Worm (Caenorhabditis elegans) whole organism, L4/young adult: ENCODE results near the gene str-114.

ENCODE experiments used
- W03F9.2 ChIP-seq: fragments of 150-350 bp; optimal IDR thresholded peaks from 2 replicates; lab custom pipeline; 2014; ENCODE audit warnings: missing biosample characterization, missing genetic modification characterization
- him-1 ChIP-seq: sonication (generic microtip); optimal IDR thresholded peaks from 2 replicates; lab custom pipeline; 2016; ENCODE audit warnings: missing genotype, missing genetic modification reagents, missing genetic modification characterization, missing compliant biosample characterization

DNA sequence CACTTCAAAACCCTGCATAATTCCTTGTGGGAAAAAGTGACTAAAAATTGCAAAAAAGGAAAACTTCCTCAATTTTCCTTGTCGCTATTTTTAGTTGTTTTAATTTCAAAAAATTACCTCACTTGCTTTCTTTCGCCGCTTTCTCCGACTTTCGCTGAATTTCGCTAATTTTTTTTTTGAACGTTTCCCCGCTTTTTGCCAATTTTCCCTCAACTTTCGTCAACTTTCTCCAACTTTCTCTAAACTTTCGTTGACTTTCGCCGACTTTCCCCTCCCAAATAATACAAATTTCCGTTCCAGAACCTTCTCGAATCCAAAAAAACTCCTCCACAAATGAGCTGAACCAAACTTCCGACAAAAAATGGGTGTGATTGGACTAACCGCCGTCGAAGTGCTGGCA, 33.0 kb downstream of the str-114 start, which contains the start of gene W08A12.3:
- TF ChIP-seq W03F9.2 (tag; lab: Kevin White, UChicago) (no peak), him-1 (no peak)
